Worm (Caenorhabditis elegans): Measurements from ENCODE around the gene F40H6.5.

The F40H6.5 gene

DNA sequence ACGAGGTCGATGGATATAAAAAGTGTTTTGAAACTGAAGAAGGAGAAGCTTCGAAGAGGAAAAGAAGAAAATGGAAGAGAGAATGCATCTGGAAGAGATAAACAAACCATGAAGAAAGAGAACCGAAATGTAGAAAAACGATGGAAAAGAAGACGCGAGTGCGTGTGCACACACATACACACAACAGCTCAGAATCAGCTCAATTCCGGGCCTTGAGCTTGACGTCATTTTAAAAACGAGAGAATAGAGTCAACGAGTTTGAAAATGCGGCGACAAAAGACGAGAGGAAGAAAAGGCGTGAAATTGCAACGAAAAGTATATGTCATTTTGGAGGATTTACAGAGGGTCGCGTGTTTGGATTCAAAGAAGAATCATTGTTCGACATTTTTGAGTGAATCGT is 56.0 kb downstream of the F40H6.5 start:
- TF ChIP-seq ceh-13 (GFP tag; optimal IDR thresholded peaks at IDR 0.05) (no peak), tra-4 (tag; optimal IDR thresholded peaks at IDR 0.05) (no peak), F13C5.2 (tag; optimal IDR thresholded peaks at IDR 0.05) (no peak), sea-1 (GFP tag; conservative IDR thresholded peaks at IDR 0.05) (no peak), hnd-1 (tag; optimal IDR thresholded peaks at IDR 0.05) (no peak), pes-1 (GFP tag; IDR thresholded peaks at IDR 0.05) (no peak)

Measured in whole organism, early embryonic.